Worm (Caenorhabditis elegans) whole organism, mixed stage, embryonic: ENCODE measurements around the gene lin-12.

ENCODE experiments used
- M03D4.4 ChIP-seq: sonication (generic microtip); optimal IDR thresholded peaks from 2 replicates; lab custom pipeline; 2017; ENCODE audit warnings: mild to moderate bottlenecking, missing genetic modification characterization, missing compliant biosample characterization
- bed-3 ChIP-seq: fragments of 200-800 bp; sonication (Bioruptor generic); optimal IDR thresholded peaks from 3 replicates; lab custom pipeline; 2018; ENCODE audit warnings: mild to moderate bottlenecking, missing genetic modification characterization, moderate library complexity, missing compliant biosample characterization
- blmp-1 ChIP-seq: fragments of 150-350 bp; optimal IDR thresholded peaks from 2 replicates; lab custom pipeline; 2014; ENCODE audit warnings: missing biosample characterization, missing genetic modification characterization
- ceh-39 ChIP-seq: fragments of 150-350 bp; optimal IDR thresholded peaks from 2 replicates; lab custom pipeline; 2014; ENCODE audit warnings: missing biosample characterization, missing genetic modification characterization
- ceh-83 ChIP-seq: fragments of 200-800 bp; sonication (Bioruptor generic); optimal IDR thresholded peaks from 2 replicates; lab custom pipeline; 2018; ENCODE audit warnings: mild to moderate bottlenecking, missing genetic modification characterization, missing compliant biosample characterization
- ces-1 ChIP-seq: fragments of 150-350 bp; optimal IDR thresholded peaks from 2 replicates; lab custom pipeline; 2014; ENCODE audit warnings: missing biosample characterization, missing genetic modification reagents, missing genetic modification characterization
- drap-1 ChIP-seq: fragments of 200-800 bp; sonication (Bioruptor generic); optimal IDR thresholded peaks from 3 replicates; lab custom pipeline; 2018; ENCODE audit warnings: mild to moderate bottlenecking, missing genetic modification characterization, missing compliant biosample characterization
- elt-1 ChIP-seq: sonication (generic microtip); optimal IDR thresholded peaks from 2 replicates; lab custom pipeline; 2017; ENCODE audit warnings: missing genetic modification characterization, mild to moderate bottlenecking, missing compliant biosample characterization, antibody characterized with exemption, moderate library complexity, borderline replicate concordance; ENCODE audit not compliant: insufficient read depth
- elt-3 ChIP-seq: fragments of 150-350 bp; optimal IDR thresholded peaks from 2 replicates; lab custom pipeline; 2014; ENCODE audit warnings: missing biosample characterization, missing genetic modification characterization
- hlh-1 ChIP-seq: fragments of 150-350 bp; optimal IDR thresholded peaks from 2 replicates; lab custom pipeline; 2014; ENCODE audit warnings: missing biosample characterization, missing genetic modification reagents, missing genetic modification characterization
- lin-13 ChIP-seq: fragments of 150-350 bp; optimal IDR thresholded peaks from 2 replicates; lab custom pipeline; 2014; ENCODE audit warnings: missing biosample characterization, missing genetic modification characterization
- lin-32 ChIP-seq: fragments of 200-800 bp; sonication (Bioruptor generic); optimal IDR thresholded peaks from 2 replicates; lab custom pipeline; 2018; ENCODE audit warnings: mild to moderate bottlenecking, missing genetic modification characterization, missing compliant biosample characterization
- lsy-2 ChIP-seq: fragments of 150-350 bp; optimal IDR thresholded peaks from 2 replicates; lab custom pipeline; 2014; ENCODE audit warnings: missing biosample characterization, missing genetic modification characterization
- mep-1 ChIP-seq: fragments of 150-350 bp; optimal IDR thresholded peaks from 2 replicates; lab custom pipeline; 2017; ENCODE audit warnings: missing biosample characterization, missing genetic modification reagents, missing genetic modification characterization, inconsistent platforms
- nhr-2 ChIP-seq: fragments of 150-350 bp; optimal IDR thresholded peaks from 2 replicates; lab custom pipeline; 2014; ENCODE audit warnings: missing biosample characterization, missing genetic modification characterization
- nhr-237 ChIP-seq: fragments of 150-350 bp; optimal IDR thresholded peaks from 2 replicates; lab custom pipeline; 2014; ENCODE audit warnings: missing biosample characterization, missing genetic modification characterization
- nhr-76 ChIP-seq: sonication (generic microtip); optimal IDR thresholded peaks from 2 replicates; lab custom pipeline; 2017; ENCODE audit warnings: missing biosample characterization, missing genetic modification characterization
- pha-4 ChIP-seq: fragments of 150-350 bp; optimal IDR thresholded peaks from 2 replicates; lab custom pipeline; 2018; ENCODE audit warnings: missing biosample characterization, missing genetic modification reagents, missing genetic modification characterization
- sem-2 ChIP-seq: fragments of 200-800 bp; sonication (Bioruptor generic); optimal IDR thresholded peaks from 2 replicates; lab custom pipeline; 2018; ENCODE audit warnings: mild to moderate bottlenecking, missing genetic modification characterization, missing compliant biosample characterization
- snpc-4 ChIP-seq: fragments of 150-350 bp; optimal IDR thresholded peaks from 2 replicates; lab custom pipeline; 2014; ENCODE audit warnings: missing biosample characterization, missing genetic modification characterization
- sptf-1 ChIP-seq: sonication (generic microtip); optimal IDR thresholded peaks from 2 replicates; lab custom pipeline; 2017; ENCODE audit warnings: mild to moderate bottlenecking, missing genetic modification characterization, moderate library complexity, missing compliant biosample characterization
- tbx-8 ChIP-seq: fragments of 200-800 bp; sonication (Bioruptor generic); optimal IDR thresholded peaks from 2 replicates; lab custom pipeline; 2018; ENCODE audit warnings: mild to moderate bottlenecking, missing genetic modification characterization, moderate library complexity, missing compliant biosample characterization
- unc-120 ChIP-seq: sonication (generic microtip); optimal IDR thresholded peaks from 2 replicates; lab custom pipeline; 2017; ENCODE audit warnings: missing genetic modification characterization, missing compliant biosample characterization; ENCODE audit not compliant: poor library complexity, severe bottlenecking
- unc-62 ChIP-seq: fragments of 150-350 bp; optimal IDR thresholded peaks from 2 replicates; lab custom pipeline; 2014; ENCODE audit warnings: missing biosample characterization, missing genetic modification reagents, missing genetic modification characterization
- zip-8 ChIP-seq: fragments of 150-350 bp; optimal IDR thresholded peaks from 2 replicates; lab custom pipeline; 2014; ENCODE audit warnings: missing biosample characterization, missing genetic modification characterization
- ztf-11 ChIP-seq: fragments of 150-350 bp; optimal IDR thresholded peaks from 2 replicates; lab custom pipeline; 2014; ENCODE audit warnings: missing biosample characterization, missing genetic modification characterization

Gene lin-12

ce11 chrIII:9022535-9022934, 48.7 kb downstream of the lin-12 start, which contains the start of gene F59B2.14:
TSS of gene F59B2.14 (minus strand) at chrIII:9022635.
- no peak for TF ChIP-seq lsy-2
- TF ChIP-seq drap-1 (GFP tag; lab: Kevin White, UChicago) = no peak
- TF ChIP-seq sptf-1 (tag; lab: Kevin White, UChicago) = no peak
- no peak for TF ChIP-seq nhr-76
- no peak for TF ChIP-seq ztf-11 (tag; lab: Kevin White, UChicago)
- no peak for TF ChIP-seq unc-120 (tag; lab: Kevin White, UChicago)
- no peak for TF ChIP-seq lin-32 (GFP tag; lab: Kevin White, UChicago)
- no peak for TF ChIP-seq snpc-4
- no peak for TF ChIP-seq hlh-1 (tag; lab: Kevin White, UChicago)
- TF ChIP-seq ceh-39 (tag; lab: Kevin White, UChicago) = no peak
- no peak for TF ChIP-seq lin-13 (tag; lab: Kevin White, UChicago)
- no peak for TF ChIP-seq ces-1 (GFP tag; lab: Kevin White, UChicago)
- TF ChIP-seq tbx-8 (GFP tag; lab: Kevin White, UChicago) = no peak
- TF ChIP-seq zip-8 (tag; lab: Kevin White, UChicago) = no peak
- TF ChIP-seq blmp-1 = no peak
- no peak for TF ChIP-seq nhr-2
- no peak for TF ChIP-seq elt-3 (tag; lab: Kevin White, UChicago)
- TF ChIP-seq elt-1 (tag; lab: Kevin White, UChicago) = no peak
- no peak for TF ChIP-seq ceh-83

- no peak for TF ChIP-seq M03D4.4
- TF ChIP-seq lsy-2 = no peak
- TF ChIP-seq hlh-1 (tag; lab: Kevin White, UChicago) = no peak
- no peak for TF ChIP-seq pha-4 (tag; lab: Kevin White, UChicago)
- TF ChIP-seq sptf-1 (tag; lab: Kevin White, UChicago) = no peak
- no peak for TF ChIP-seq nhr-237 (tag; lab: Kevin White, UChicago)
- TF ChIP-seq blmp-1 = no peak
- TF ChIP-seq sem-2 (GFP tag; lab: Kevin White, UChicago) = no peak
- no peak for TF ChIP-seq snpc-4
- no peak for TF ChIP-seq unc-62 (GFP tag; lab: Kevin White, UChicago)
- no peak for TF ChIP-seq lin-32 (GFP tag; lab: Kevin White, UChicago)
- no peak for TF ChIP-seq mep-1 (tag; lab: Kevin White, UChicago)
- TF ChIP-seq, all 35 proteins: peak for 0
Measured at ce11 chrIII:9017181-9017651, 54.1 kb downstream of the lin-12 start, which contains the start of gene F59B2.12. TSS of gene F59B2.12 (plus strand) at chrIII:9017601.

ce11 chrIII:9012309-9012708, 59.0 kb downstream of the lin-12 start, which contains the start of gene F59B2.9:
TSS of gene F59B2.9 (minus strand) at chrIII:9012409.
- no peak for TF ChIP-seq zip-8 (tag; lab: Kevin White, UChicago)
- no peak for TF ChIP-seq bed-3 (GFP tag; lab: Kevin White, UChicago)
- TF ChIP-seq sem-2 (GFP tag; lab: Kevin White, UChicago) = no peak
- no peak for TF ChIP-seq sptf-1 (tag; lab: Kevin White, UChicago)
